Worm (Caenorhabditis elegans): ENCODE measurements around the gene sknr-1.
"Not testable (repeated sequence)": the region's sequence is repeated elsewhere in the genome, so short reads cannot be mapped to it uniquely, and the experiment has no call there.

sknr-1 gene

ce11 chrV:2625360-2625759 lies at the start of gene sknr-1:
sknr-1 (minus strand) TSS chrV:2625460.
- TF ChIP-seq unc-62 (GFP tag; optimal IDR thresholded peaks at IDR 0.05) = not testable (repeated sequence)

ce11 chrV:2673807-2674206 lies 48.5 kb upstream of the sknr-1 start:
- no peak for TF ChIP-seq unc-62 (GFP tag; optimal IDR thresholded peaks at IDR 0.05)

ce11 chrV:2672603-2673002 lies 47.3 kb upstream of the sknr-1 start, which contains the start of gene W02G9.3:
W02G9.3 (plus strand) TSS chrV:2672986.
- TF ChIP-seq unc-62 (GFP tag; optimal IDR thresholded peaks at IDR 0.05) = no peak

ce11 chrV:2671155-2671554 lies 45.9 kb upstream of the sknr-1 start, which contains the start of gene kel-8:
kel-8 (plus strand) TSS chrV:2671455.
- TF ChIP-seq unc-62 (GFP tag; optimal IDR thresholded peaks at IDR 0.05) = no peak

- TF ChIP-seq unc-62 (GFP tag; optimal IDR thresholded peaks at IDR 0.05) = no peak
Observed at ce11 chrV:2666600-2666999, 41.3 kb upstream of the sknr-1 start, which contains the start of gene W02G9.4. W02G9.4 (plus strand) TSS chrV:2666900.

- TF ChIP-seq unc-62 (GFP tag; optimal IDR thresholded peaks at IDR 0.05) = no peak
Observed at ce11 chrV:2664525-2665053, 39.3 kb upstream of the sknr-1 start, which contains the start of gene ndx-2. ndx-2 (minus strand) TSS chrV:2665003.

ce11 chrV:2660457-2660856 lies 35.2 kb upstream of the sknr-1 start:
- TF ChIP-seq unc-62 (GFP tag; optimal IDR thresholded peaks at IDR 0.05) = no peak

ce11 chrV:2657682-2658081 lies 32.4 kb upstream of the sknr-1 start:
- no peak for TF ChIP-seq unc-62 (GFP tag; optimal IDR thresholded peaks at IDR 0.05)

ce11 chrV:2656159-2656558 lies 30.9 kb upstream of the sknr-1 start:
- TF ChIP-seq unc-62 (GFP tag; optimal IDR thresholded peaks at IDR 0.05) = no peak

- no peak for TF ChIP-seq unc-62 (GFP tag; optimal IDR thresholded peaks at IDR 0.05)
Observed at ce11 chrV:2652557-2653133, 27.4 kb upstream of the sknr-1 start, which contains the start of the genes W02H5.8 and angl-1. W02H5.8 (minus strand) TSS chrV:2652657. angl-1 (plus strand) TSS chrV:2653083.

ce11 chrV:2650980-2651379 lies 25.7 kb upstream of the sknr-1 start:
- no peak for TF ChIP-seq unc-62 (GFP tag; optimal IDR thresholded peaks at IDR 0.05)

- TF ChIP-seq unc-62 (GFP tag; optimal IDR thresholded peaks at IDR 0.05) = no peak
Observed at ce11 chrV:2647222-2647796, 22.0 kb upstream of the sknr-1 start.

ce11 chrV:2646067-2646466 lies 20.8 kb upstream of the sknr-1 start:
- no peak for TF ChIP-seq unc-62 (GFP tag; optimal IDR thresholded peaks at IDR 0.05)

- no peak for TF ChIP-seq unc-62 (GFP tag; optimal IDR thresholded peaks at IDR 0.05)
Observed at ce11 chrV:2639506-2639905, 14.2 kb upstream of the sknr-1 start.

- no peak for TF ChIP-seq unc-62 (GFP tag; optimal IDR thresholded peaks at IDR 0.05)
Observed at ce11 chrV:2639035-2639434, 13.8 kb upstream of the sknr-1 start, which contains the start of gene W02H5.2. W02H5.2 (plus strand) TSS chrV:2639335.

- TF ChIP-seq unc-62 (GFP tag; optimal IDR thresholded peaks at IDR 0.05) = no peak
Observed at ce11 chrV:2638545-2638944, 13.3 kb upstream of the sknr-1 start, which contains the start of gene W02H5.19. W02H5.19 (plus strand) TSS chrV:2638890.

- TF ChIP-seq unc-62 (GFP tag; optimal IDR thresholded peaks at IDR 0.05) = no peak
Observed at ce11 chrV:2623765-2624164, 1.5 kb downstream of the sknr-1 start.

Data from whole organism, dauer.